Fruit fly (Drosophila melanogaster): ENCODE measurements around the gene CG42564.

The CG42564 gene

DNA sequence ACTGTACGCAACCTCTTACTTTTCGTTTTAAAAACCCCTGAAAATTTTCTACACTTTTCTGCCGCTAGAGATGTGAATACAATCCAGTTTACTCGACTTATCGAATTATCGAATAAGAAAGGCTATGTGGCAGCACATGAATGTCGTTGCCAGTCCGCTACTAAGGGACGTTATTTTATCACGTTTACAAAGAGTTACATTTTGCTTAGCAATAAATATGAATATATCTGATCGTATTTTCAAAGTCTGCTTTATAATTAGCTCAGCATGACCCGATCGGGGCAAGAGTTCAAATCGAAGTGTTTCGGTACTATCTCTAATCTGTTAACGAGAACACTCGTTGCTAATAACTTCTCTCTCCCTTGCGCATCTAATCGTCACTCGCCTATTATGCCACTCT is 6.2 kb upstream of the CG42564 start, which contains the start of gene CG42724 (continued):
- TF ChIP-seq chn (GFP tag; optimal IDR thresholded peaks at IDR 0.05) (peak; percentile 80), CG4707 (GFP tag; optimal IDR thresholded peaks at IDR 0.05) (no peak), CG8281 (tag; optimal IDR thresholded peaks at IDR 0.05) (no peak), sug (tag; optimal IDR thresholded peaks at IDR 0.05) (no peak), CG32532 (GFP tag; IDR thresholded peaks at IDR 0.05) (peak; percentile 68), az2 (GFP tag; optimal IDR thresholded peaks at IDR 0.05) (peak; percentile 47), bowl (GFP tag; IDR thresholded peaks at IDR 0.05) (no peak), tna (GFP tag; IDR thresholded peaks at IDR 0.05; ENCODE audit: partially characterized antibody) (no peak), tio (GFP tag; optimal IDR thresholded peaks at IDR 0.05) (no peak), Doc3 (GFP tag; IDR thresholded peaks at IDR 0.05; ENCODE audit: partially characterized antibody) (peak; percentile 17; the same call in 1 of the 3 replicates), CG18262 (tag; optimal IDR thresholded peaks at IDR 0.05) (no peak), CG7987 (GFP tag; optimal IDR thresholded peaks at IDR 0.05) (no peak), slp2 (GFP tag; optimal IDR thresholded peaks at IDR 0.05) (peak; percentile 39), grn (GFP tag; optimal IDR thresholded peaks at IDR 0.05) (no peak), CG9817 (tag; optimal IDR thresholded peaks at IDR 0.05) (peak; percentile 62), Six4 (GFP tag; optimal IDR thresholded peaks at IDR 0.05) (peak; percentile 30), croc (GFP tag; conservative IDR thresholded peaks at IDR 0.05) (peak; percentile 35; the same call in 1 of the 3 replicates), chif (GFP tag; optimal IDR thresholded peaks at IDR 0.05) (peak; percentile 32 to 65), Rfx (GFP tag; IDR thresholded peaks at IDR 0.05) (peak; percentile 80), bsh (GFP tag; optimal IDR thresholded peaks at IDR 0.05) (no peak), crol (GFP tag; IDR thresholded peaks at IDR 0.05) (no peak), corto (GFP tag; optimal IDR thresholded peaks at IDR 0.05) (no peak), Sox100B (GFP tag; optimal IDR thresholded peaks at IDR 0.05) (no peak), Xbp1 (GFP tag; optimal IDR thresholded peaks at IDR 0.05) (peak; percentile 67), trem (tag; optimal IDR thresholded peaks at IDR 0.05) (peak; percentile 71), eyg (GFP tag; optimal IDR thresholded peaks at IDR 0.05) (peak; percentile 30), CG8478 (optimal IDR thresholded peaks at IDR 0.05) (no peak), CG15073 (GFP tag; optimal IDR thresholded peaks at IDR 0.05) (no peak), B-H1 (GFP tag; IDR thresholded peaks at IDR 0.05) (peak; percentile 15; the same call in 1 of the 3 replicates), CG10274 (GFP tag; optimal IDR thresholded peaks at IDR 0.05) (no peak), Dip2 (GFP tag; IDR thresholded peaks at IDR 0.05) (no peak), Dip3 (GFP tag; optimal IDR thresholded peaks at IDR 0.05) (peak; percentile 72), gt (GFP tag; IDR thresholded peaks at IDR 0.05) (no peak), cg (GFP tag; optimal IDR thresholded peaks at IDR 0.05) (no peak), CG31388 (GFP tag; optimal IDR thresholded peaks at IDR 0.05) (peak; percentile 20), Scr (GFP tag; IDR thresholded peaks at IDR 0.05; ENCODE audit: partially characterized antibody) (peak; percentile 35), CG11696 (GFP tag; IDR thresholded peaks at IDR 0.05) (no peak), CHES-1-like (GFP tag; optimal IDR thresholded peaks at IDR 0.05) (peak; percentile 88), CG9876 (GFP tag; optimal IDR thresholded peaks at IDR 0.05) (peak; percentile 75), her (GFP tag; optimal IDR thresholded peaks at IDR 0.05) (peak; percentile 79), CG6765 (GFP tag; optimal IDR thresholded peaks at IDR 0.05) (no peak), pzg (GFP tag; optimal IDR thresholded peaks at IDR 0.05) (peak; percentile 86), CG12236 (GFP tag; optimal IDR thresholded peaks at IDR 0.05) (peak; percentile 50), CG15479 (GFP tag; optimal IDR thresholded peaks at IDR 0.05) (peak; percentile 37), ssp (GFP tag; IDR thresholded peaks at IDR 0.05) (peak; percentile 33), CG9609 (GFP tag; optimal IDR thresholded peaks at IDR 0.05) (peak; percentile 68), Hr51 (GFP tag; optimal IDR thresholded peaks at IDR 0.05) (peak in 1 of 2 experiments; percentile 58), CG7786 (GFP tag; optimal IDR thresholded peaks at IDR 0.05) (peak; percentile 71), sisA (GFP tag; IDR thresholded peaks at IDR 0.05) (peak; percentile 67), CG15011 (GFP tag; optimal IDR thresholded peaks at IDR 0.05) (no peak), prd (optimal IDR thresholded peaks at IDR 0.05) (no peak), prd (GFP tag; IDR thresholded peaks at IDR 0.05) (peak; percentile 78)

All from whole organism, embryonic.